Worm (Caenorhabditis elegans) whole organism, L1 larva: Measurements from ENCODE around the gene srx-105.

Source experiments
- C16A3.4 ChIP-seq: fragments of 150-350 bp; optimal IDR thresholded peaks from 2 replicates; lab custom pipeline; 2014; ENCODE audit warnings: missing biosample characterization, missing genetic modification characterization
- C34B4.2 ChIP-seq: sonication (generic microtip); optimal IDR thresholded peaks from 2 replicates; lab custom pipeline; 2017; ENCODE audit warnings: mild to moderate bottlenecking, missing genetic modification characterization, missing compliant biosample characterization
- Y116A8C.19 ChIP-seq: sonication (generic microtip); optimal IDR thresholded peaks from 2 replicates; lab custom pipeline; 2016; ENCODE audit warnings: missing compliant biosample characterization, missing genetic modification characterization, borderline replicate concordance
- aha-1 ChIP-seq: fragments of 150-350 bp; optimal IDR thresholded peaks from 2 replicates; lab custom pipeline; 2014; ENCODE audit warnings: missing biosample characterization, missing genetic modification characterization
- alr-1 ChIP-seq: fragments of 200-800 bp; sonication (Bioruptor generic); optimal IDR thresholded peaks from 2 replicates; lab custom pipeline; 2018; ENCODE audit warnings: borderline replicate concordance, mild to moderate bottlenecking, missing genetic modification characterization, missing compliant biosample characterization
- aly-2 ChIP-seq: fragments of 150-350 bp; optimal IDR thresholded peaks from 2 replicates; lab custom pipeline; 2014; ENCODE audit warnings: missing biosample characterization, missing genetic modification characterization
- ama-1 ChIP-seq: fragments of 150-350 bp; optimal IDR thresholded peaks from 2 replicates; lab custom pipeline; 2014
- blmp-1 ChIP-seq: fragments of 150-350 bp; optimal IDR thresholded peaks from 2 replicates; lab custom pipeline; 2014; ENCODE audit warnings: missing biosample characterization, missing genetic modification characterization
- ceh-8 ChIP-seq: fragments of 200-800 bp; sonication (Bioruptor generic); optimal IDR thresholded peaks from 2 replicates; lab custom pipeline; 2018; ENCODE audit warnings: mild to moderate bottlenecking, missing genetic modification characterization, moderate library complexity, missing compliant biosample characterization
- ceh-82 ChIP-seq, 3 experiments: fragments of 150-350 bp in 1 of 3; sonication (generic microtip) in 2 of 3; optimal IDR thresholded peaks; 2 replicates each; lab custom pipeline; 2014 to 2017; ENCODE audit warnings: missing biosample characterization in 3 of 3, missing genetic modification characterization in 3 of 3
- ceh-88 ChIP-seq: fragments of 200-800 bp; sonication (Bioruptor generic); IDR thresholded peaks from 2 replicates; pipeline ENCODE4 v1.3.6; 2022; ENCODE audit warnings: missing genetic modification characterization, missing compliant biosample characterization
- ceh-90 ChIP-seq: sonication (generic microtip); optimal IDR thresholded peaks from 2 replicates; lab custom pipeline; 2016; ENCODE audit warnings: missing genetic modification characterization, missing compliant biosample characterization
- dsc-1 ChIP-seq: sonication (generic microtip); optimal IDR thresholded peaks from 2 replicates; lab custom pipeline; 2016; ENCODE audit warnings: mild to moderate bottlenecking, missing genetic modification characterization, missing compliant biosample characterization
- efl-3 ChIP-seq: fragments of 200-800 bp; sonication (Bioruptor generic); optimal IDR thresholded peaks from 2 replicates; lab custom pipeline; 2018; ENCODE audit warnings: mild to moderate bottlenecking, missing genetic modification characterization, missing compliant biosample characterization
- egl-13 ChIP-seq: sonication (generic microtip); optimal IDR thresholded peaks from 2 replicates; lab custom pipeline; 2016; ENCODE audit warnings: missing genotype, missing genetic modification reagents, missing genetic modification characterization, missing compliant biosample characterization
- elt-2 ChIP-seq: sonication (generic microtip); optimal IDR thresholded peaks from 2 replicates; lab custom pipeline; 2016; ENCODE audit warnings: missing genetic modification characterization, mild to moderate bottlenecking, inconsistent platforms, missing compliant biosample characterization, missing genetic modification reagents
- elt-3 ChIP-seq, 6 experiments: fragments of 150-350 bp in 1 of 6; sonication (generic microtip); optimal IDR thresholded peaks; 2 replicates each; lab custom pipeline; 2017 to 2018; ENCODE audit warnings: missing biosample characterization in 6 of 6, missing genetic modification characterization in 6 of 6, inconsistent platforms in 1 of 6
- ets-5 ChIP-seq: fragments of 200-800 bp; sonication (Bioruptor generic); IDR thresholded peaks from 2 replicates; pipeline ENCODE4 v1.3.6; 2022; ENCODE audit warnings: missing genetic modification characterization, missing compliant biosample characterization
- fkh-10 ChIP-seq: sonication (generic microtip); optimal IDR thresholded peaks from 2 replicates; lab custom pipeline; 2017; ENCODE audit warnings: missing biosample characterization, missing genetic modification reagents, missing genetic modification characterization
- fkh-4 ChIP-seq: sonication (generic microtip); optimal IDR thresholded peaks from 2 replicates; lab custom pipeline; 2016; ENCODE audit warnings: missing compliant biosample characterization, missing genetic modification characterization, borderline replicate concordance
- fkh-8 ChIP-seq: sonication (generic microtip); optimal IDR thresholded peaks from 2 replicates; lab custom pipeline; 2016; ENCODE audit warnings: mild to moderate bottlenecking, missing genetic modification characterization, missing compliant biosample characterization
- fos-1 ChIP-seq: fragments of 150-350 bp; optimal IDR thresholded peaks from 2 replicates; lab custom pipeline; 2014; ENCODE audit warnings: missing biosample characterization, missing genetic modification characterization
- hpl-2 ChIP-seq: fragments of 150-350 bp; optimal IDR thresholded peaks from 2 replicates; lab custom pipeline; 2014; ENCODE audit warnings: missing biosample characterization, missing genetic modification reagents, missing genetic modification characterization
- isw-1 ChIP-seq: fragments of 200-800 bp; sonication (Bioruptor generic); IDR thresholded peaks from 2 replicates; pipeline ENCODE4 v1.3.6; 2022; ENCODE audit warnings: missing genetic modification characterization, missing compliant biosample characterization
- jun-1 ChIP-seq: fragments of 150-350 bp; optimal IDR thresholded peaks from 2 replicates; lab custom pipeline; 2014; ENCODE audit warnings: missing biosample characterization, missing genetic modification reagents, missing genetic modification characterization
- lin-13 ChIP-seq: fragments of 150-350 bp; optimal IDR thresholded peaks from 2 replicates; lab custom pipeline; 2014; ENCODE audit warnings: missing biosample characterization, missing genetic modification reagents, missing genetic modification characterization
- lin-14 ChIP-seq: fragments of 200-800 bp; sonication (Bioruptor generic); optimal IDR thresholded peaks from 2 replicates; lab custom pipeline; 2018; ENCODE audit warnings: mild to moderate bottlenecking, missing genetic modification characterization, moderate library complexity, missing compliant biosample characterization
- lin-35 ChIP-seq, 2 experiments: fragments of 150-350 bp; optimal IDR thresholded peaks; 2 replicates each; lab custom pipeline; 2014; ENCODE audit warnings: missing biosample characterization in 2 of 2, missing genetic modification characterization in 2 of 2, missing genetic modification reagents in 2 of 2
- mab-9 ChIP-seq: fragments of 200-800 bp; sonication (Bioruptor generic); IDR thresholded peaks from 2 replicates; pipeline ENCODE4 v1.3.6; 2022; ENCODE audit warnings: missing genetic modification reagents, missing genetic modification characterization, missing compliant biosample characterization
- mep-1 ChIP-seq: fragments of 150-350 bp; optimal IDR thresholded peaks from 2 replicates; lab custom pipeline; 2014; ENCODE audit warnings: missing biosample characterization, missing genetic modification characterization
- nhr-11 ChIP-seq: fragments of 150-350 bp; optimal IDR thresholded peaks from 2 replicates; lab custom pipeline; 2014; ENCODE audit warnings: missing biosample characterization, missing genetic modification characterization
- nhr-12 ChIP-seq: sonication (generic microtip); optimal IDR thresholded peaks from 2 replicates; lab custom pipeline; 2017; ENCODE audit warnings: missing biosample characterization, missing genetic modification characterization
- nhr-19 ChIP-seq: fragments of 200-800 bp; sonication (Bioruptor generic); conservative IDR thresholded peaks from 2 replicates; pipeline ENCODE4 v1.3.6; 2022; ENCODE audit warnings: missing genetic modification characterization, missing compliant biosample characterization
- nhr-20 ChIP-seq: sonication (generic microtip); optimal IDR thresholded peaks from 2 replicates; lab custom pipeline; 2016; ENCODE audit warnings: mild to moderate bottlenecking, missing genetic modification characterization, missing compliant biosample characterization
- nhr-237 ChIP-seq: fragments of 150-350 bp; optimal IDR thresholded peaks from 2 replicates; lab custom pipeline; 2014; ENCODE audit warnings: missing biosample characterization, missing genetic modification characterization
- nhr-28 ChIP-seq: fragments of 150-350 bp; optimal IDR thresholded peaks from 2 replicates; lab custom pipeline; 2014; ENCODE audit warnings: missing biosample characterization, missing genetic modification characterization
- nhr-47 ChIP-seq: sonication (generic microtip); optimal IDR thresholded peaks from 2 replicates; lab custom pipeline; 2016; ENCODE audit warnings: mild to moderate bottlenecking, missing genetic modification characterization, moderate library complexity, missing compliant biosample characterization
- nhr-71 ChIP-seq: sonication (generic microtip); optimal IDR thresholded peaks from 2 replicates; lab custom pipeline; 2016; ENCODE audit warnings: mild to moderate bottlenecking, missing genetic modification characterization, moderate library complexity, missing compliant biosample characterization
- nhr-76 ChIP-seq: sonication (generic microtip); optimal IDR thresholded peaks from 2 replicates; lab custom pipeline; 2017; ENCODE audit warnings: missing biosample characterization, missing genetic modification characterization
- nhr-84 ChIP-seq: sonication (generic microtip); optimal IDR thresholded peaks from 2 replicates; lab custom pipeline; 2017; ENCODE audit warnings: missing biosample characterization, missing genetic modification characterization
- nhr-90 ChIP-seq: sonication (generic microtip); optimal IDR thresholded peaks from 2 replicates; lab custom pipeline; 2016; ENCODE audit warnings: mild to moderate bottlenecking, missing genetic modification characterization, missing compliant biosample characterization; ENCODE audit not compliant: poor library complexity
- rnt-1 ChIP-seq: sonication (generic microtip); optimal IDR thresholded peaks from 2 replicates; lab custom pipeline; 2016; ENCODE audit warnings: mild to moderate bottlenecking, missing genetic modification characterization, moderate library complexity, missing compliant biosample characterization
- snu-23 ChIP-seq: sonication (generic microtip); optimal IDR thresholded peaks from 2 replicates; lab custom pipeline; 2016; ENCODE audit warnings: missing genetic modification characterization, missing compliant biosample characterization
- sox-4 ChIP-seq: sonication (generic microtip); optimal IDR thresholded peaks from 2 replicates; lab custom pipeline; 2016; ENCODE audit warnings: missing genetic modification characterization, missing compliant biosample characterization
- sptf-1 ChIP-seq: fragments of 150-350 bp; optimal IDR thresholded peaks from 2 replicates; lab custom pipeline; 2014; ENCODE audit warnings: missing biosample characterization, missing genetic modification characterization
- sup-37 ChIP-seq: fragments of 200-800 bp; sonication (Bioruptor generic); optimal IDR thresholded peaks from 2 replicates; lab custom pipeline; 2018; ENCODE audit warnings: mild to moderate bottlenecking, missing genetic modification characterization, missing compliant biosample characterization
- swsn-7 ChIP-seq: sonication (generic microtip); optimal IDR thresholded peaks from 2 replicates; lab custom pipeline; 2016; ENCODE audit warnings: missing genetic modification characterization, missing compliant biosample characterization
- tbx-2 ChIP-seq: sonication (generic microtip); optimal IDR thresholded peaks from 2 replicates; lab custom pipeline; 2016; ENCODE audit warnings: missing genetic modification characterization, missing compliant biosample characterization
- tlp-1 ChIP-seq: fragments of 150-350 bp; optimal IDR thresholded peaks from 2 replicates; lab custom pipeline; 2014; ENCODE audit warnings: missing biosample characterization, missing genetic modification characterization
- unc-30 ChIP-seq: sonication (generic microtip); optimal IDR thresholded peaks from 2 replicates; lab custom pipeline; 2017; ENCODE audit warnings: missing biosample characterization, missing genetic modification characterization
- vab-15 ChIP-seq: sonication (generic microtip); optimal IDR thresholded peaks from 2 replicates; lab custom pipeline; 2017; ENCODE audit warnings: missing genotype, mild to moderate bottlenecking, missing genetic modification characterization, missing compliant biosample characterization
- zag-1 ChIP-seq: fragments of 150-350 bp; optimal IDR thresholded peaks from 2 replicates; lab custom pipeline; 2014; ENCODE audit warnings: missing biosample characterization, missing genetic modification characterization
- zip-4 ChIP-seq: fragments of 200-800 bp; sonication (Bioruptor generic); optimal IDR thresholded peaks from 2 replicates; lab custom pipeline; 2018; ENCODE audit warnings: mild to moderate bottlenecking, missing genetic modification characterization, moderate library complexity, missing compliant biosample characterization
- ztf-4 ChIP-seq: fragments of 150-350 bp; optimal IDR thresholded peaks from 2 replicates; lab custom pipeline; 2014; ENCODE audit warnings: missing biosample characterization, missing genetic modification characterization

The srx-105 gene

ce11 chrII:3682770-3683234, 18.4 kb downstream of the srx-105 start, which contains the start of gene F19B10.1:
F19B10.1 (plus strand) TSS chrII:3683184.
- TF ChIP-seq fos-1 (tag; lab: Kevin White, UChicago), result no peak
- TF ChIP-seq nhr-71 (tag; lab: Kevin White, UChicago), result peak; percentile 85
- TF ChIP-seq ama-1 (lab: Kevin White, UChicago), result no peak
- TF ChIP-seq lin-13 (GFP tag; lab: Kevin White, UChicago), result peak; percentile 72
- TF ChIP-seq dsc-1 (tag; lab: Kevin White, UChicago), result peak; percentile 60
- peak; percentile 31; the same call in 1 of the 2 replicates for TF ChIP-seq isw-1 (GFP tag; lab: Robert Waterston, UW)
- no peak for TF ChIP-seq aha-1 (tag; lab: Kevin White, UChicago)
- TF ChIP-seq efl-3 (GFP tag; lab: Kevin White, UChicago), result no peak
- TF ChIP-seq zip-4 (GFP tag; lab: Kevin White, UChicago), result peak; percentile 6
- peak; percentile 88 for TF ChIP-seq nhr-20
- peak; percentile 50 for TF ChIP-seq elt-2 (tag; lab: Kevin White, UChicago)
- TF ChIP-seq egl-13 (tag; lab: Kevin White, UChicago), result no peak
- TF ChIP-seq nhr-237 (tag; lab: Kevin White, UChicago), result no peak
- no peak for TF ChIP-seq alr-1 (tag; lab: Kevin White, UChicago)
- peak; percentile 77 for TF ChIP-seq rnt-1 (tag; lab: Kevin White, UChicago)
- no peak for TF ChIP-seq sptf-1 (tag; lab: Kevin White, UChicago)
- TF ChIP-seq fkh-4 (tag; lab: Kevin White, UChicago), result no peak
- TF ChIP-seq ceh-90 (tag; lab: Kevin White, UChicago), result no peak
- no peak for TF ChIP-seq nhr-28 (tag; lab: Kevin White, UChicago)
- no peak for TF ChIP-seq Y116A8C.19 (tag; lab: Kevin White, UChicago)
- TF ChIP-seq sup-37 (GFP tag; lab: Kevin White, UChicago), result no peak
- peak in 3 of 6 experiments; percentile 62 to 95 (median 85) for TF ChIP-seq elt-3 (tag; optimal IDR thresholded peaks at IDR 0.05; lab: Kevin White, UChicago)
- peak; percentile 79 for TF ChIP-seq blmp-1 (tag; lab: Kevin White, UChicago)
- TF ChIP-seq tbx-2 (tag; lab: Kevin White, UChicago), result peak; percentile 73
- TF ChIP-seq nhr-84 (tag; lab: Kevin White, UChicago), result no peak
- peak; percentile 65 for TF ChIP-seq swsn-7 (tag; lab: Kevin White, UChicago)
- peak; percentile 67 for TF ChIP-seq nhr-19 (GFP tag; lab: Robert Waterston, UW)
- peak; percentile 90 for TF ChIP-seq snu-23 (GFP tag; lab: Kevin White, UChicago)
- TF ChIP-seq mab-9 (GFP tag; lab: Robert Waterston, UW), result 0 out of 2 replicates have a peak, but pooled peaks have one; percentile 23
- peak; percentile 88 to 98 for TF ChIP-seq lin-35 (GFP tag; optimal IDR thresholded peaks at IDR 0.05; lab: Kevin White, UChicago)
- no peak for TF ChIP-seq ets-5 (GFP tag; lab: Robert Waterston, UW)
- TF ChIP-seq aly-2 (tag; lab: Kevin White, UChicago), result peak; percentile 35
- no peak for TF ChIP-seq ztf-4 (tag; lab: Kevin White, UChicago)
- TF ChIP-seq zag-1 (tag; lab: Kevin White, UChicago), result no peak
- no peak for TF ChIP-seq nhr-12
- TF ChIP-seq sox-4 (tag; lab: Kevin White, UChicago), result no peak
- peak; percentile 11 for TF ChIP-seq jun-1 (tag; lab: Kevin White, UChicago)
- TF ChIP-seq fkh-8, result no peak
- no peak for TF ChIP-seq nhr-76 (tag; lab: Kevin White, UChicago)
- TF ChIP-seq mep-1 (tag; lab: Kevin White, UChicago), result peak; percentile 93
- TF ChIP-seq vab-15, result peak; percentile 49
- peak; percentile 82 for TF ChIP-seq nhr-90 (tag; lab: Kevin White, UChicago)
- TF ChIP-seq ceh-88 (GFP tag; lab: Robert Waterston, UW), result no peak
- peak; percentile 86 for TF ChIP-seq C16A3.4 (tag; lab: Kevin White, UChicago)
- peak in 1 of 3 experiments; percentile 55 for TF ChIP-seq ceh-82 (tag; optimal IDR thresholded peaks at IDR 0.05; lab: Kevin White, UChicago)
- no peak for TF ChIP-seq fkh-10
- TF ChIP-seq tlp-1 (tag; lab: Kevin White, UChicago), result no peak
- TF ChIP-seq nhr-47 (tag; lab: Kevin White, UChicago), result peak; percentile 76
- TF ChIP-seq ceh-8 (GFP tag; lab: Kevin White, UChicago), result no peak
- peak; percentile 86 for TF ChIP-seq lin-14
- TF ChIP-seq unc-30 (tag; lab: Kevin White, UChicago), result no peak
- no peak for TF ChIP-seq nhr-11 (tag; lab: Kevin White, UChicago)
- no peak for TF ChIP-seq hpl-2 (GFP tag; lab: Kevin White, UChicago)
- TF ChIP-seq C34B4.2 (tag; lab: Kevin White, UChicago), result no peak
